Fruit fly (Drosophila melanogaster): Measurements from ENCODE around the gene Zcchc7.

Gene Zcchc7

dm6 chr3L:16805806-16806719 lies 39.1 kb upstream of the Zcchc7 start (continued):
- no peak for TF ChIP-seq kay (GFP tag; optimal IDR thresholded peaks at IDR 0.05)
- TF ChIP-seq Sry-β (GFP tag; optimal IDR thresholded peaks at IDR 0.05): no peak
- no peak for TF ChIP-seq p53 (GFP tag; optimal IDR thresholded peaks at IDR 0.05)
- no peak for TF ChIP-seq onecut (GFP tag; IDR thresholded peaks at IDR 0.05)
- no peak for TF ChIP-seq Vsx1 (GFP tag; optimal IDR thresholded peaks at IDR 0.05)
- TF ChIP-seq CG4404 (GFP tag; IDR thresholded peaks at IDR 0.05): no peak
- peak; percentile 27 for TF ChIP-seq CG15514 (GFP tag; optimal IDR thresholded peaks at IDR 0.05)
- 0 out of 3 replicates have a peak, but pooled peaks have one; percentile 24 for TF ChIP-seq CG7357 (GFP tag; IDR thresholded peaks at IDR 0.05)
- no peak for TF ChIP-seq CkIIα-i1 (GFP tag; IDR thresholded peaks at IDR 0.05)
- no peak for TF ChIP-seq Chrac-16 (GFP tag; optimal IDR thresholded peaks at IDR 0.05)
- peak; percentile 43 for TF ChIP-seq phol (tag; optimal IDR thresholded peaks at IDR 0.05)
- TF ChIP-seq lab (GFP tag; optimal IDR thresholded peaks at IDR 0.05): peak; percentile 76
- TF ChIP-seq CG4360 (GFP tag; IDR thresholded peaks at IDR 0.05): no peak
- no peak for TF ChIP-seq CG6791 (GFP tag; IDR thresholded peaks at IDR 0.05; ENCODE audit: partially characterized antibody)
- no peak for TF ChIP-seq sim (GFP tag; IDR thresholded peaks at IDR 0.05)
- no peak for TF ChIP-seq oc (tag; optimal IDR thresholded peaks at IDR 0.05)
- TF ChIP-seq dati (GFP tag; IDR thresholded peaks at IDR 0.05): no peak
- TF ChIP-seq HmgZ (tag; optimal IDR thresholded peaks at IDR 0.05): peak; percentile 26
- no peak for TF ChIP-seq HLH4C (GFP tag; IDR thresholded peaks at IDR 0.05; ENCODE audit: partially characterized antibody)
- TF ChIP-seq klu (GFP tag; IDR thresholded peaks at IDR 0.05): no peak
- no peak for TF ChIP-seq Stat92E (GFP tag; optimal IDR thresholded peaks at IDR 0.05)
- TF ChIP-seq CG2120 (GFP tag; optimal IDR thresholded peaks at IDR 0.05): peak; percentile 83
- TF ChIP-seq ham (GFP tag; IDR thresholded peaks at IDR 0.05): no peak
- no peak for TF ChIP-seq pzg (GFP tag; optimal IDR thresholded peaks at IDR 0.05)
- TF ChIP-seq NfI (GFP tag; optimal IDR thresholded peaks at IDR 0.05): peak; percentile 24
- TF ChIP-seq tio (GFP tag; optimal IDR thresholded peaks at IDR 0.05): no peak
- TF ChIP-seq zfh2 (GFP tag; optimal IDR thresholded peaks at IDR 0.05): peak; percentile 17
- peak; percentile 55 for TF ChIP-seq stc (GFP tag; IDR thresholded peaks at IDR 0.05)
- peak; percentile 99 for TF ChIP-seq CG8388 (GFP tag; optimal IDR thresholded peaks at IDR 0.05)
- TF ChIP-seq NC2β (GFP tag; optimal IDR thresholded peaks at IDR 0.05): no peak
- no peak for TF ChIP-seq CG9437 (GFP tag; optimal IDR thresholded peaks at IDR 0.05)
- TF ChIP-seq Drgx (GFP tag; IDR thresholded peaks at IDR 0.05): no peak; the same call in 1 of the 2 replicates
- TF ChIP-seq Trl (optimal IDR thresholded peaks at IDR 0.05): peak; percentile 33 to 44
- no peak for TF ChIP-seq Trl (GFP tag; optimal IDR thresholded peaks at IDR 0.05)
- no peak for TF ChIP-seq CG13123 (GFP tag; optimal IDR thresholded peaks at IDR 0.05)
- no peak for TF ChIP-seq CG10209 (GFP tag; optimal IDR thresholded peaks at IDR 0.05)
- TF ChIP-seq CG1024 (GFP tag; IDR thresholded peaks at IDR 0.05): no peak
- TF ChIP-seq CG3726 (GFP tag; IDR thresholded peaks at IDR 0.05): no peak
- peak; percentile 8 for TF ChIP-seq Antp (GFP tag; optimal IDR thresholded peaks at IDR 0.05)
- TF ChIP-seq CG17912 (GFP tag; optimal IDR thresholded peaks at IDR 0.05): no peak
- peak; percentile 34 for TF ChIP-seq exex (tag; optimal IDR thresholded peaks at IDR 0.05)
- no peak for TF ChIP-seq CG31224 (GFP tag; IDR thresholded peaks at IDR 0.05)
- TF ChIP-seq ci (GFP tag; IDR thresholded peaks at IDR 0.05): no peak
- TF ChIP-seq CTCF (GFP tag; optimal IDR thresholded peaks at IDR 0.05): no peak
- peak; percentile 54 for TF ChIP-seq BtbVII (GFP tag; optimal IDR thresholded peaks at IDR 0.05)
- TF ChIP-seq CG12236 (GFP tag; optimal IDR thresholded peaks at IDR 0.05): no peak
- no peak for TF ChIP-seq CG12071 (GFP tag; optimal IDR thresholded peaks at IDR 0.05)
- TF ChIP-seq btn (GFP tag; optimal IDR thresholded peaks at IDR 0.05): peak; percentile 33
- TF ChIP-seq CG15073 (GFP tag; optimal IDR thresholded peaks at IDR 0.05): no peak
- no peak for TF ChIP-seq Lpt (GFP tag; optimal IDR thresholded peaks at IDR 0.05)

Measured in whole organism, embryonic.